Fruit fly (Drosophila melanogaster) whole organism, embryonic: ENCODE measurements around the gene pix.

ENCODE experiments used
- Awh ChIP-seq: fragments of 200-800 bp; sonication (Bioruptor generic); IDR thresholded peaks from 2 replicates; pipeline ENCODE4, ENCODE4 v1.3.6; 2022; ENCODE audit warnings: missing biosample characterization, missing genetic modification characterization
- CG1024 ChIP-seq: fragments of 200-800 bp; sonication (Bioruptor generic); IDR thresholded peaks from 2 replicates; pipeline ENCODE4 v1.3.6; 2022; ENCODE audit warnings: missing biosample characterization, missing genetic modification characterization
- CG10959 ChIP-seq: fragments of 200-800 bp; sonication (Bioruptor generic); IDR thresholded peaks from 2 replicates; pipeline ENCODE4 v1.3.6; 2022; ENCODE audit warnings: missing biosample characterization, missing genetic modification characterization
- CG13424 ChIP-seq: fragments of 200-800 bp; sonication (Bioruptor generic); optimal IDR thresholded peaks from 2 replicates; lab custom pipeline; 2019; ENCODE audit warnings: missing biosample characterization, mild to moderate bottlenecking, missing genetic modification characterization, moderate library complexity
- CG14441 ChIP-seq: fragments of 200-800 bp; sonication (Bioruptor generic); IDR thresholded peaks from 2 replicates; pipeline ENCODE4 v1.3.6; 2022; ENCODE audit warnings: missing biosample characterization, missing genetic modification characterization
- CG14860 ChIP-seq: fragments of 200-800 bp; sonication (Bioruptor generic); IDR thresholded peaks from 3 replicates; pipeline ENCODE4 v1.3.6; 2022; ENCODE audit warnings: missing biosample characterization, missing genetic modification characterization; ENCODE audit not compliant: partially characterized antibody
- CG14965 ChIP-seq: fragments of 200-800 bp; sonication (Bioruptor generic); optimal IDR thresholded peaks from 2 replicates; lab custom pipeline; 2016; ENCODE audit warnings: missing biosample characterization, missing genetic modification characterization, borderline replicate concordance
- CG15011 ChIP-seq: fragments of 200-800 bp; sonication (Bioruptor generic); optimal IDR thresholded peaks from 3 replicates; lab custom pipeline; 2018; ENCODE audit warnings: missing biosample characterization, mild to moderate bottlenecking, missing genetic modification characterization
- CG1529 ChIP-seq: fragments of 200-800 bp; sonication (Bioruptor generic); optimal IDR thresholded peaks from 3 replicates; lab custom pipeline; 2018; ENCODE audit warnings: missing biosample characterization, missing genetic modification characterization
- CG15514 ChIP-seq: fragments of 200-800 bp; sonication (Bioruptor generic); optimal IDR thresholded peaks from 3 replicates; lab custom pipeline; 2017; ENCODE audit warnings: missing biosample characterization, missing genetic modification characterization, mild to moderate bottlenecking, moderate library complexity, missing genetic modification reagents
- CG17361 ChIP-seq: fragments of 200-800 bp; sonication (Bioruptor generic); IDR thresholded peaks from 3 replicates; pipeline ENCODE4 v1.3.6; 2022; ENCODE audit warnings: missing biosample characterization, missing genetic modification characterization
- CG17612 ChIP-seq: fragments of 200-800 bp; sonication (Bioruptor generic); IDR thresholded peaks from 2 replicates; pipeline ENCODE4 v1.3.6; 2022; ENCODE audit warnings: missing biosample characterization, missing genetic modification characterization
- CG17802 ChIP-seq: fragments of 200-800 bp; sonication (Bioruptor generic); optimal IDR thresholded peaks from 2 replicates; lab custom pipeline; 2018; ENCODE audit warnings: missing biosample characterization, mild to moderate bottlenecking, missing genetic modification characterization, moderate library complexity
- CG18619 ChIP-seq: fragments of 200-800 bp; sonication (Bioruptor generic); optimal IDR thresholded peaks from 3 replicates; lab custom pipeline; 2017; ENCODE audit warnings: missing biosample characterization, mild to moderate bottlenecking, missing genetic modification characterization
- CG2116 ChIP-seq: fragments of 200-800 bp; sonication (Bioruptor generic); optimal IDR thresholded peaks from 3 replicates; lab custom pipeline; 2018; ENCODE audit warnings: missing biosample characterization, mild to moderate bottlenecking, missing genetic modification characterization
- CG31365 ChIP-seq: fragments of 200-800 bp; sonication (Bioruptor generic); optimal IDR thresholded peaks from 2 replicates; lab custom pipeline; 2018; ENCODE audit warnings: missing biosample characterization, mild to moderate bottlenecking, missing genetic modification characterization
- CG3163 ChIP-seq: fragments of 200-800 bp; sonication (Bioruptor generic); optimal IDR thresholded peaks from 3 replicates; lab custom pipeline; 2016; ENCODE audit warnings: missing biosample characterization, missing genetic modification characterization
- CG32772 ChIP-seq: fragments of 200-800 bp; sonication (Bioruptor generic); IDR thresholded peaks from 2 replicates; pipeline ENCODE4 v1.3.6; 2022; ENCODE audit warnings: missing biosample characterization, missing genetic modification characterization
- CG4404 ChIP-seq: fragments of 200-800 bp; sonication (Bioruptor generic); IDR thresholded peaks from 2 replicates; pipeline ENCODE4 v1.3.6; 2022; ENCODE audit warnings: missing biosample characterization, missing genetic modification characterization
- CG6765 ChIP-seq: fragments of 200-800 bp; sonication (Bioruptor generic); optimal IDR thresholded peaks from 3 replicates; lab custom pipeline; 2017; ENCODE audit warnings: missing biosample characterization, mild to moderate bottlenecking, missing genetic modification characterization
- CG7357 ChIP-seq: fragments of 200-800 bp; sonication (Bioruptor generic); IDR thresholded peaks from 3 replicates; pipeline ENCODE4 v1.3.6; 2022; ENCODE audit warnings: missing biosample characterization, missing genetic modification characterization
- CG7839 ChIP-seq: fragments of 200-800 bp; sonication (Bioruptor generic); optimal IDR thresholded peaks from 3 replicates; lab custom pipeline; 2018; ENCODE audit warnings: missing biosample characterization, mild to moderate bottlenecking, missing genetic modification characterization, moderate library complexity
- CG8089 ChIP-seq: fragments of 200-800 bp; sonication (Bioruptor generic); optimal IDR thresholded peaks from 3 replicates; lab custom pipeline; 2016; ENCODE audit warnings: missing biosample characterization, missing genetic modification characterization
- CG8281 ChIP-seq: fragments of 200-800 bp; sonication (Bioruptor generic); optimal IDR thresholded peaks from 2 replicates; lab custom pipeline; 2018; ENCODE audit warnings: missing biosample characterization, mild to moderate bottlenecking, missing genetic modification characterization, moderate library complexity
- CTCF ChIP-seq: fragments of 200-800 bp; sonication (Bioruptor generic); optimal IDR thresholded peaks from 2 replicates; lab custom pipeline; 2017; ENCODE audit warnings: missing biosample characterization, mild to moderate bottlenecking, missing genetic modification characterization, moderate library complexity
- Camta ChIP-seq: fragments of 200-800 bp; sonication (Bioruptor generic); optimal IDR thresholded peaks from 2 replicates; lab custom pipeline; 2016; ENCODE audit warnings: missing biosample characterization, missing genetic modification characterization
- D19A ChIP-seq: fragments of 200-800 bp; optimal IDR thresholded peaks from 3 replicates; lab custom pipeline; 2019; ENCODE audit warnings: missing biosample characterization, mild to moderate bottlenecking, missing genetic modification characterization, moderate library complexity
- Dfd ChIP-seq, 2 experiments: fragments of >200 bp; optimal IDR thresholded peaks; 2 replicates each; lab custom pipeline; 2017; ENCODE audit warnings: missing biosample characterization in 2 of 2, missing genetic modification characterization in 2 of 2
- Jarid2 ChIP-seq: fragments of 200-800 bp; sonication (Bioruptor generic); optimal IDR thresholded peaks from 3 replicates; lab custom pipeline; 2017; ENCODE audit warnings: mild to moderate bottlenecking, missing biosample characterization, missing genetic modification reagents, missing genetic modification characterization
- NC2β ChIP-seq: fragments of 200-800 bp; sonication (Bioruptor generic); optimal IDR thresholded peaks from 2 replicates; lab custom pipeline; 2016; ENCODE audit warnings: missing biosample characterization, missing genetic modification characterization
- Side ChIP-seq: fragments of 200-800 bp; sonication (Bioruptor generic); optimal IDR thresholded peaks from 2 replicates; lab custom pipeline; 2016; ENCODE audit warnings: missing biosample characterization, missing genetic modification characterization
- Ssrp ChIP-seq: fragments of 200-800 bp; sonication (Bioruptor generic); optimal IDR thresholded peaks from 2 replicates; lab custom pipeline; 2018; ENCODE audit warnings: missing biosample characterization, mild to moderate bottlenecking, missing genetic modification characterization, moderate library complexity
- Taf1 ChIP-seq: fragments of 200-800 bp; sonication (Bioruptor generic); IDR thresholded peaks from 2 replicates; pipeline ENCODE4 v1.3.6; 2022; ENCODE audit warnings: missing biosample characterization, missing genetic modification characterization
- ac ChIP-seq: fragments of 200-800 bp; sonication (Bioruptor generic); optimal IDR thresholded peaks from 3 replicates; lab custom pipeline; 2017; ENCODE audit warnings: missing biosample characterization, mild to moderate bottlenecking, missing genetic modification characterization
- ato ChIP-seq: fragments of 200-800 bp; sonication (Bioruptor generic); IDR thresholded peaks from 2 replicates; pipeline ENCODE4 v1.3.6; 2022; ENCODE audit warnings: missing biosample characterization, missing genetic modification characterization; ENCODE audit not compliant: partially characterized antibody
- ci ChIP-seq: fragments of 200-800 bp; sonication (Bioruptor generic); IDR thresholded peaks from 3 replicates; pipeline ENCODE4 v1.3.6; 2022; ENCODE audit warnings: missing biosample characterization, missing genetic modification characterization
- dimm ChIP-seq: fragments of 200-800 bp; sonication (Bioruptor generic); IDR thresholded peaks from 2 replicates; pipeline ENCODE4 v1.3.6; 2022; ENCODE audit warnings: missing biosample characterization, missing genetic modification characterization
- fru ChIP-seq: fragments of >200 bp; optimal IDR thresholded peaks from 2 replicates; lab custom pipeline; 2017
- ftz-f1 ChIP-seq: fragments of 200-800 bp; sonication (Bioruptor generic); optimal IDR thresholded peaks from 2 replicates; lab custom pipeline; 2016; ENCODE audit warnings: missing biosample characterization, missing genetic modification characterization
- gcm ChIP-seq: fragments of 200-800 bp; sonication (Bioruptor generic); optimal IDR thresholded peaks from 2 replicates; lab custom pipeline; 2019; ENCODE audit warnings: missing biosample characterization, mild to moderate bottlenecking, missing genetic modification characterization, moderate library complexity
- gcm2 ChIP-seq: fragments of 200-800 bp; sonication (Bioruptor generic); optimal IDR thresholded peaks from 2 replicates; lab custom pipeline; 2016; ENCODE audit warnings: missing biosample characterization, missing genetic modification characterization
- gt ChIP-seq: fragments of 200-800 bp; sonication (Bioruptor generic); IDR thresholded peaks from 2 replicates; pipeline ENCODE4 v1.3.6; 2022; ENCODE audit warnings: missing biosample characterization, missing genetic modification characterization
- hkb ChIP-seq, 2 experiments: fragments of 200-800 bp in 1 of 2; fragments of >200 bp in 1 of 2; sonication (Bioruptor generic) in 1 of 2; IDR thresholded peaks in 1 of 2; optimal IDR thresholded peaks in 1 of 2; 2 replicates each; pipeline versions ENCODE4 v1.3.6 to Lab custom; 2017 to 2022; ENCODE audit warnings: missing biosample characterization in 1 of 2, missing genetic modification characterization in 1 of 2
- lola ChIP-seq, 3 experiments: fragments of >200 bp in 2 of 3; fragments of 200-800 bp in 1 of 3; sonication (Bioruptor generic) in 1 of 3; optimal IDR thresholded peaks; 2 replicates each; lab custom pipeline; 2017 to 2019; ENCODE audit warnings: missing biosample characterization in 3 of 3, missing genetic modification characterization in 3 of 3, mild to moderate bottlenecking in 1 of 3, moderate library complexity in 1 of 3
- pnt ChIP-seq: fragments of 200-800 bp; sonication (Bioruptor generic); optimal IDR thresholded peaks from 3 replicates; lab custom pipeline; 2016; ENCODE audit warnings: missing biosample characterization, missing genetic modification characterization
- pzg ChIP-seq: fragments of 200-800 bp; sonication (Bioruptor generic); optimal IDR thresholded peaks from 3 replicates; lab custom pipeline; 2018; ENCODE audit warnings: missing biosample characterization, mild to moderate bottlenecking, missing genetic modification characterization, moderate library complexity
- ranshi ChIP-seq: fragments of 200-800 bp; sonication (Bioruptor generic); IDR thresholded peaks from 2 replicates; pipeline ENCODE4 v1.3.6; 2022; ENCODE audit warnings: missing biosample characterization, missing genetic modification characterization
- sna ChIP-seq: fragments of 200-800 bp; sonication (Bioruptor generic); IDR thresholded peaks from 2 replicates; pipeline ENCODE4 v1.3.6; 2022; ENCODE audit warnings: missing biosample characterization, missing genetic modification characterization; ENCODE audit not compliant: partially characterized antibody
- sug ChIP-seq: fragments of 200-800 bp; optimal IDR thresholded peaks from 2 replicates; lab custom pipeline; 2019; ENCODE audit warnings: missing biosample characterization, mild to moderate bottlenecking, missing genetic modification characterization, moderate library complexity
- tap ChIP-seq: fragments of 200-800 bp; optimal IDR thresholded peaks from 3 replicates; lab custom pipeline; 2019; ENCODE audit warnings: missing biosample characterization, mild to moderate bottlenecking, missing genetic modification characterization, moderate library complexity
- wdn ChIP-seq: fragments of 200-800 bp; sonication (Bioruptor generic); IDR thresholded peaks from 2 replicates; pipeline ENCODE4 v1.3.6; 2022; ENCODE audit warnings: missing biosample characterization, missing genetic modification characterization

Gene pix

DNA sequence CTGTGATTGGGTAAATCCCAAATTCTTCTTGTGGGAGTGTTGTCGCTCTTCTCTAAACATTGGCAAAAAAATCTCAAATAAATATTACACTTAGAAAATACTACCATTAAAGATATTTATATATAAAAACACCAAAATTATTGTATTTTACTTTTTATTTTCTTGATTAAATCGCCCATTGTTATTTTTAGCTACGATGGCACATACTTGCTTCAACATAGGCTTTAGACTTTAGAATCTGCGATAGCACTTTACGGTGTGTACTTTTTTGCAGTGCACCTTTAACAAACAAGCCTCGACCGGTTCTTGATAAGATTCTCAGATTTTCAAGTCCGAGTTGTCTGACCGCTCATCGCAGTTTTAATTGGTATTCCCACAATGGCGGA lies 19.9 kb downstream of the pix start, which contains the start of gene GNBP3 (continued):
- TF ChIP-seq CG17612 (GFP tag; lab: Robert Waterston, UW) (no peak), Taf1 (GFP tag; lab: Robert Waterston, UW) (no peak), ato (no peak), gt (GFP tag; lab: Robert Waterston, UW) (no peak), Camta (GFP tag; lab: Kevin White, UChicago) (peak; percentile 51), CG32772 (0 out of 2 replicates have a peak, but pooled peaks have one; percentile 27), CG10959 (GFP tag; lab: Robert Waterston, UW) (peak; percentile 69), Side (GFP tag; lab: Kevin White, UChicago) (no peak), CG8089 (GFP tag; lab: Kevin White, UChicago) (no peak), dimm (GFP tag; lab: Robert Waterston, UW) (no peak), CG31365 (peak; percentile 19), sug (no peak), CG18619 (GFP tag; lab: Kevin White, UChicago) (peak; percentile 43), hkb (optimal IDR thresholded peaks at IDR 0.05; lab: Kevin White, UChicago) (no peak), hkb (GFP tag; IDR thresholded peaks at IDR 0.05; lab: Robert Waterston, UW) (peak; percentile 87), CG8281 (tag; lab: Kevin White, UChicago) (peak; percentile 49), CG4404 (no peak), sna (GFP tag; lab: Robert Waterston, UW) (no peak), ranshi (GFP tag; lab: Robert Waterston, UW) (0 out of 2 replicates have a peak, but pooled peaks have one; percentile 32), CG7357 (GFP tag; lab: Robert Waterston, UW) (0 out of 3 replicates have a peak, but pooled peaks have one; percentile 31), Dfd (GFP tag; optimal IDR thresholded peaks at IDR 0.05; lab: Kevin White, UChicago) (no peak), CG1024 (GFP tag; lab: Robert Waterston, UW) (0 out of 2 replicates have a peak, but pooled peaks have one; percentile 25), NC2β (no peak), gcm2 (GFP tag; lab: Kevin White, UChicago) (no peak), ftz-f1 (GFP tag; lab: Kevin White, UChicago) (no peak), lola (GFP tag; optimal IDR thresholded peaks at IDR 0.05; lab: Kevin White, UChicago) (peak in 1 of 3 experiments; percentile 54), fru (lab: Kevin White, UChicago) (no peak), CG14441 (GFP tag; lab: Robert Waterston, UW) (peak; percentile 47; the same call in 1 of the 2 replicates), CG3163 (GFP tag; lab: Kevin White, UChicago) (no peak), CG15011 (GFP tag; lab: Kevin White, UChicago) (no peak), tap (tag; lab: Kevin White, UChicago) (peak; percentile 67), Ssrp (peak; percentile 28), CG2116 (GFP tag; lab: Kevin White, UChicago) (no peak), CG14860 (GFP tag; lab: Robert Waterston, UW) (no peak), CG1529 (GFP tag; lab: Kevin White, UChicago) (no peak), CG7839 (peak; percentile 67), CG6765 (GFP tag; lab: Kevin White, UChicago) (peak; percentile 2), wdn (GFP tag; lab: Robert Waterston, UW) (0 out of 2 replicates have a peak, but pooled peaks have one; percentile 17), gcm (GFP tag; lab: Kevin White, UChicago) (peak; percentile 9), CG15514 (GFP tag; lab: Kevin White, UChicago) (peak; percentile 68), ac (GFP tag; lab: Kevin White, UChicago) (peak; percentile 31), pzg (GFP tag; lab: Kevin White, UChicago) (no peak), CG17802 (tag; lab: Kevin White, UChicago) (no peak), pnt (GFP tag; lab: Kevin White, UChicago) (no peak), CG17361 (GFP tag; lab: Robert Waterston, UW) (peak; percentile 56; the same call in 2 of the 3 replicates), CG14965 (GFP tag; lab: Kevin White, UChicago) (no peak), Jarid2 (GFP tag; lab: Kevin White, UChicago) (no peak), Awh (GFP tag; lab: Robert Waterston, UW) (no peak), CG13424 (tag; lab: Kevin White, UChicago) (peak; percentile 53), CTCF (peak; percentile 6), D19A (tag; lab: Kevin White, UChicago) (peak; percentile 33), ci (GFP tag; lab: Robert Waterston, UW) (peak; percentile 39; the same call in 1 of the 3 replicates)
